Fruit fly (Drosophila melanogaster) whole organism, adult: ENCODE results near the gene p38c.

Experiments used
- CG11617 ChIP-seq: fragments of 200-800 bp; sonication (Bioruptor generic); optimal IDR thresholded peaks from 2 replicates; lab custom pipeline; 2017; ENCODE audit warnings: mild to moderate bottlenecking, missing biosample characterization, missing genetic modification reagents, missing genetic modification characterization
- CG12768 ChIP-seq: fragments of 200-800 bp; sonication (Bioruptor generic); optimal IDR thresholded peaks from 2 replicates; lab custom pipeline; 2017; ENCODE audit warnings: missing biosample characterization, missing genetic modification characterization, mild to moderate bottlenecking, moderate library complexity, missing genetic modification reagents
- CG14711 ChIP-seq: fragments of 200-800 bp; sonication (Bioruptor generic); optimal IDR thresholded peaks from 2 replicates; lab custom pipeline; 2018; ENCODE audit warnings: missing biosample characterization, mild to moderate bottlenecking, missing genetic modification characterization, moderate library complexity
- CG1620 ChIP-seq: fragments of 200-800 bp; sonication (Bioruptor generic); optimal IDR thresholded peaks from 2 replicates; lab custom pipeline; 2016; ENCODE audit warnings: missing biosample characterization, missing genetic modification characterization
- CG33017 ChIP-seq: fragments of 200-800 bp; sonication (Bioruptor generic); optimal IDR thresholded peaks from 2 replicates; lab custom pipeline; 2018; ENCODE audit warnings: missing biosample characterization, mild to moderate bottlenecking, missing genetic modification characterization, moderate library complexity
- CG5204 ChIP-seq: fragments of 200-800 bp; sonication (Bioruptor generic); optimal IDR thresholded peaks from 2 replicates; lab custom pipeline; 2016; ENCODE audit warnings: missing biosample characterization, missing genetic modification characterization
- CG7045 ChIP-seq: fragments of 200-800 bp; sonication (Bioruptor generic); optimal IDR thresholded peaks from 2 replicates; lab custom pipeline; 2017; ENCODE audit warnings: missing biosample characterization, mild to moderate bottlenecking, missing genetic modification characterization
- CG7101 ChIP-seq: fragments of 200-800 bp; sonication (Bioruptor generic); optimal IDR thresholded peaks from 2 replicates; lab custom pipeline; 2018; ENCODE audit warnings: missing biosample characterization, mild to moderate bottlenecking, missing genetic modification characterization, moderate library complexity
- Clk ChIP-seq: fragments of 200-800 bp; sonication (Bioruptor generic); optimal IDR thresholded peaks from 2 replicates; lab custom pipeline; 2017; ENCODE audit warnings: missing biosample characterization, missing genetic modification characterization
- Crg-1 ChIP-seq: fragments of 200-800 bp; sonication (Bioruptor generic); optimal IDR thresholded peaks from 2 replicates; lab custom pipeline; 2016; ENCODE audit warnings: missing biosample characterization, missing genetic modification characterization
- Hr96 ChIP-seq: fragments of 200-800 bp; sonication (Bioruptor generic); optimal IDR thresholded peaks from 2 replicates; lab custom pipeline; 2016; ENCODE audit warnings: missing biosample characterization, missing genetic modification characterization
- Mnt ChIP-seq: fragments of 200-800 bp; sonication (Bioruptor generic); optimal IDR thresholded peaks from 2 replicates; lab custom pipeline; 2016; ENCODE audit warnings: missing biosample characterization, mild to moderate bottlenecking, missing genetic modification characterization
- bab1 ChIP-seq: fragments of 200-800 bp; sonication (Bioruptor generic); optimal IDR thresholded peaks from 3 replicates; lab custom pipeline; 2019; ENCODE audit warnings: missing biosample characterization, mild to moderate bottlenecking, missing genetic modification characterization, moderate library complexity
- cic ChIP-seq: fragments of 200-800 bp; sonication (Bioruptor generic); optimal IDR thresholded peaks from 2 replicates; lab custom pipeline; 2017; ENCODE audit warnings: missing biosample characterization, mild to moderate bottlenecking, missing genetic modification characterization, moderate library complexity
- cnc ChIP-seq, 2 experiments: fragments of >200 bp; optimal IDR thresholded peaks; 2 replicates each; lab custom pipeline; 2017
- kay ChIP-seq: fragments of 200-800 bp; sonication (Bioruptor generic); peaks from one replicate; lab custom pipeline; 2016; ENCODE audit warnings: missing biosample characterization, missing genetic modification characterization, borderline replicate concordance
- ovo ChIP-seq: fragments of 200-800 bp; sonication (Bioruptor generic); optimal IDR thresholded peaks from 2 replicates; lab custom pipeline; 2016; ENCODE audit warnings: missing biosample characterization, missing genetic modification characterization
- pad ChIP-seq: fragments of 200-800 bp; sonication (Bioruptor generic); optimal IDR thresholded peaks from 3 replicates; lab custom pipeline; 2017; ENCODE audit warnings: missing biosample characterization, missing genetic modification characterization, mild to moderate bottlenecking, moderate library complexity, missing genetic modification reagents
- tj ChIP-seq: fragments of 200-800 bp; sonication (Bioruptor generic); optimal IDR thresholded peaks from 3 replicates; lab custom pipeline; 2017; ENCODE audit warnings: missing biosample characterization, mild to moderate bottlenecking, missing genetic modification characterization, moderate library complexity
- toe ChIP-seq: fragments of 200-800 bp; sonication (Bioruptor generic); optimal IDR thresholded peaks from 2 replicates; lab custom pipeline; 2016; ENCODE audit warnings: missing biosample characterization, missing genetic modification characterization

Gene p38c

dm6 chr3R:24151924-24152809 lies 2.2 kb upstream of the p38c start, which contains the start of the genes p38a and CG6178:
TSS of gene p38a (minus strand) at chr3R:24152321.
TSS of gene CG6178 (plus strand) at chr3R:24152347.
- TF ChIP-seq CG1620 (GFP tag; lab: Kevin White, UChicago) (peak; percentile 59), kay (GFP tag; lab: Kevin White, UChicago) (no peak), Hr96 (GFP tag; lab: Kevin White, UChicago) (peak; percentile 60), CG7045 (GFP tag; lab: Kevin White, UChicago) (peak; percentile 97), Clk (peak; percentile 75), ovo (peak; percentile 80), CG11617 (GFP tag; lab: Kevin White, UChicago) (peak; percentile 99), cic (GFP tag; lab: Kevin White, UChicago) (peak; percentile 73), cnc (optimal IDR thresholded peaks at IDR 0.05; lab: Kevin White, UChicago) (no peak), Mnt (peak; percentile 77), CG12768 (GFP tag; lab: Kevin White, UChicago) (peak; percentile 97), pad (GFP tag; lab: Kevin White, UChicago) (peak; percentile 90), CG33017 (tag; lab: Kevin White, UChicago) (peak; percentile 97), bab1 (GFP tag; lab: Kevin White, UChicago) (peak; percentile 97), Crg-1 (GFP tag; lab: Kevin White, UChicago) (peak; percentile 71), CG5204 (peak; percentile 79), CG14711 (peak; percentile 96), toe (peak; percentile 67), tj (peak; percentile 85), CG7101 (tag; lab: Kevin White, UChicago) (peak; percentile 99)

DNA sequence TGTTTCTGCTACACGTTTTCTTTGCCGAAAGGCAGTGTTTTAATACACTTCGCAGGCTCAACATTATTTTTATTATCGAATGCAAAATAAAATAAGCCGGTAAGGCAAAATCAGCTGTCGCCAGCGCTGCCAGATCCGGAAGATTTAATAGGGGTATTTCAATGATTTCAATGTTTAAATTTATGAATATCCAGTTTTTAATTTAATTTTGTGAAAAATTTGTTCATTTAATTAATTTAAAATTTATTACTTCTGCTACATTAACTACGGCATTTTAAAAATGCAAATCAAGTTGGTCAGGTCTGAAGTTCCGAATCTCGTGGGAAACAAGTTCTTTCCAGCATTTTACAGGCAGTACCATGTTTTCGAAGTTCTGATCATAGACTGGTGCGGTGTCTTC lies 1.2 kb downstream of the p38c start, which contains the start of gene Slimp:
TSS of gene Slimp (minus strand) at position 130 of the 400 bp plus-strand sequence.
- TF ChIP-seq Hr96 (GFP tag; lab: Kevin White, UChicago) (no peak), Mnt (peak; percentile 18), CG11617 (GFP tag; lab: Kevin White, UChicago) (peak; percentile 61), CG5204 (peak; percentile 66), CG1620 (GFP tag; lab: Kevin White, UChicago) (peak; percentile 7), CG7101 (tag; lab: Kevin White, UChicago) (peak; percentile 23), CG12768 (GFP tag; lab: Kevin White, UChicago) (peak; percentile 3), Crg-1 (GFP tag; lab: Kevin White, UChicago) (peak; percentile 16), CG14711 (peak; percentile 18), CG33017 (tag; lab: Kevin White, UChicago) (peak; percentile 22), toe (peak; percentile 60), kay (GFP tag; lab: Kevin White, UChicago) (no peak), bab1 (GFP tag; lab: Kevin White, UChicago) (peak; percentile 31), cic (GFP tag; lab: Kevin White, UChicago) (no peak), pad (GFP tag; lab: Kevin White, UChicago) (peak; percentile 3), tj (no peak)

DNA sequence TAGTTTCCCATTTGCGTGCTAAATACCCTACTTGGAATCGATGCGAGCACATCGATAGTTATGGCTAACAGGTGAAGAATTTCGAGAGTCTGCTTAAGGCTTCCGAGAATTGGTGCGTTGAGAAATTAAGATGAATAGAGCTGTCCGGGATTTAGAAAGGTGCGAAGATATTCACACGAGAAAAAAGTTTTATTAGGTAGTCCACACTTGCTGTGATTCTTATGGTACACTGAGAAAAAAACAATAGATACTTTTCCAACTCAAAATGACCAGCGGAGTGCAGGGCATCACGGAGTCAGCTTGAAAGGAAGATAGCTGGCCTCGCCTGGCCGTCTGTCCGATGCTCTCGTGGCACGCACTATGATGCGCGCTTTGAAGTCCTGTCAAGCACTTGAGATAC lies 5.5 kb downstream of the p38c start:
- TF ChIP-seq ovo = no peak
- no peak for TF ChIP-seq kay (GFP tag; lab: Kevin White, UChicago)
- TF ChIP-seq CG33017 (tag; lab: Kevin White, UChicago) = no peak
- no peak for TF ChIP-seq Hr96 (GFP tag; lab: Kevin White, UChicago)
- no peak for TF ChIP-seq CG5204
- TF ChIP-seq CG7045 (GFP tag; lab: Kevin White, UChicago) = no peak
- no peak for TF ChIP-seq CG12768 (GFP tag; lab: Kevin White, UChicago)

DNA sequence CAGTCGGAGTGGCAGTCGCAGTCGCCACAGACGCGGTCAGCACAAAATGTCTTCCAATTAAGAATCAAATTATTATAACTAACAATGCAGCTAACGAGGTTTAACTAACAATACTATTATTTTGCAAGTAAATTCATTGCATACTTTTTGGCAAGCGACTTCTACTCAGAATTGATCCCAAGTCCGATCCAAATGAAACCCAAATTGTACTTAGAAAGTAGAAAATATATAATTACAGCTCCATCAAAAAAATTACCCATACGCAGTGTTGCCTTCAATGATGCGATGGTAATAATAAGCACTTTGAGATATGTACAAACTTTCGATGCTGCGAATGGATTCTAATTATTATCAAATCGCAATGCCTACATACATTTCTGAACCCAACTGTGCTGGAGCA lies 6.2 kb downstream of the p38c start:
- TF ChIP-seq CG33017 (tag; lab: Kevin White, UChicago) (no peak), kay (GFP tag; lab: Kevin White, UChicago) (no peak), CG7045 (GFP tag; lab: Kevin White, UChicago) (no peak), cic (GFP tag; lab: Kevin White, UChicago) (no peak), CG12768 (GFP tag; lab: Kevin White, UChicago) (no peak), CG7101 (tag; lab: Kevin White, UChicago) (no peak), CG11617 (GFP tag; lab: Kevin White, UChicago) (no peak), ovo (no peak), Clk (no peak), bab1 (GFP tag; lab: Kevin White, UChicago) (no peak), tj (no peak), cnc (optimal IDR thresholded peaks at IDR 0.05; lab: Kevin White, UChicago) (no peak), CG5204 (no peak)

DNA sequence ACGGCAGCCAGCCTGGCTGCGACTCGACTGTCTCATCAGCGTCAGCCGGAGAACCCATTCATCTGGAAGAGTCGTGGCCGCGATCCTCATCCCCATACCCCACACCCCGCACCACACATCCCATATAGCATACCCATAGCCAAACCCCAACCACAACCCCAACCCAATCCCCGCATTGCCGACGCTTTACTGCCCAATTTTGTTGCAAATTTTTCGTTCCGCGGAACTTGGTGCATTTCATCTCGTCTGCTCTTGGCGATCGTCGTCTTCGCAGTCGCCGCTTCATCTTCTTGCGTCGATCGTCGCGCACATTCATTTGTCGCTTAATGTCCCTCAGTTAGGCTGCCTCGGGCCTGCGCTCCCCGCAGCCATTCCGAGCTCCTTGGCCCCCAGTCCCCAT lies 6.6 kb downstream of the p38c start:
- no peak for TF ChIP-seq toe
- no peak for TF ChIP-seq CG7101 (tag; lab: Kevin White, UChicago)
- TF ChIP-seq ovo = no peak
- TF ChIP-seq cic (GFP tag; lab: Kevin White, UChicago) = no peak
- TF ChIP-seq kay (GFP tag; lab: Kevin White, UChicago) = no peak
- no peak for TF ChIP-seq CG12768 (GFP tag; lab: Kevin White, UChicago)
- TF ChIP-seq bab1 (GFP tag; lab: Kevin White, UChicago) = no peak
- TF ChIP-seq CG7045 (GFP tag; lab: Kevin White, UChicago) = no peak
- no peak for TF ChIP-seq pad (GFP tag; lab: Kevin White, UChicago)
- TF ChIP-seq Clk = no peak
- no peak for TF ChIP-seq CG11617 (GFP tag; lab: Kevin White, UChicago)
- TF ChIP-seq CG1620 (GFP tag; lab: Kevin White, UChicago) = no peak
- no peak for TF ChIP-seq cnc (optimal IDR thresholded peaks at IDR 0.05; lab: Kevin White, UChicago)
- TF ChIP-seq CG5204 = no peak
